Fruit fly (Drosophila melanogaster) whole organism, embryonic: ENCODE measurements around the gene CG1824.

Source experiments
- CG10147 ChIP-seq: fragments of 200-800 bp; sonication (Bioruptor generic); optimal IDR thresholded peaks from 2 replicates; lab custom pipeline; 2019; ENCODE audit warnings: missing biosample characterization, mild to moderate bottlenecking, missing genetic modification characterization, moderate library complexity
- CG10979 ChIP-seq: fragments of 200-800 bp; sonication (Bioruptor generic); optimal IDR thresholded peaks from 2 replicates; lab custom pipeline; 2018; ENCODE audit warnings: missing biosample characterization, mild to moderate bottlenecking, missing genetic modification characterization, moderate library complexity
- CG11456 ChIP-seq: fragments of 200-800 bp; sonication (Bioruptor generic); IDR thresholded peaks from 3 replicates; pipeline ENCODE4 v1.3.6; 2022; ENCODE audit warnings: missing biosample characterization, missing genetic modification characterization
- CG12659 ChIP-seq: fragments of 200-800 bp; sonication (Bioruptor generic); optimal IDR thresholded peaks from 3 replicates; lab custom pipeline; 2017; ENCODE audit warnings: mild to moderate bottlenecking, missing biosample characterization, missing genetic modification reagents, missing genetic modification characterization
- CG14860 ChIP-seq: fragments of 200-800 bp; sonication (Bioruptor generic); IDR thresholded peaks from 3 replicates; pipeline ENCODE4 v1.3.6; 2022; ENCODE audit warnings: missing biosample characterization, missing genetic modification characterization; ENCODE audit not compliant: partially characterized antibody
- CG15514 ChIP-seq: fragments of 200-800 bp; sonication (Bioruptor generic); optimal IDR thresholded peaks from 3 replicates; lab custom pipeline; 2017; ENCODE audit warnings: missing biosample characterization, missing genetic modification characterization, mild to moderate bottlenecking, moderate library complexity, missing genetic modification reagents
- CG1603 ChIP-seq: fragments of 200-800 bp; sonication (Bioruptor generic); optimal IDR thresholded peaks from 2 replicates; lab custom pipeline; 2019; ENCODE audit warnings: missing biosample characterization, mild to moderate bottlenecking, missing genetic modification characterization, moderate library complexity
- CG16815 ChIP-seq: fragments of 200-800 bp; sonication (Bioruptor generic); optimal IDR thresholded peaks from 3 replicates; lab custom pipeline; 2017; ENCODE audit warnings: missing biosample characterization, mild to moderate bottlenecking, missing genetic modification characterization
- CG17359 ChIP-seq: fragments of 200-800 bp; sonication (Bioruptor generic); optimal IDR thresholded peaks from 3 replicates; lab custom pipeline; 2018; ENCODE audit warnings: missing biosample characterization, mild to moderate bottlenecking, missing genetic modification characterization, moderate library complexity
- CG18599 ChIP-seq: fragments of 200-800 bp; sonication (Bioruptor generic); optimal IDR thresholded peaks from 3 replicates; lab custom pipeline; 2017; ENCODE audit warnings: missing biosample characterization, missing genetic modification characterization, mild to moderate bottlenecking, moderate library complexity, missing genetic modification reagents
- CG18619 ChIP-seq: fragments of 200-800 bp; sonication (Bioruptor generic); optimal IDR thresholded peaks from 3 replicates; lab custom pipeline; 2017; ENCODE audit warnings: missing biosample characterization, mild to moderate bottlenecking, missing genetic modification characterization
- CG32532 ChIP-seq: fragments of 200-800 bp; sonication (Bioruptor generic); IDR thresholded peaks from 2 replicates; pipeline ENCODE4 v1.3.6; 2022; ENCODE audit warnings: missing biosample characterization, missing genetic modification characterization
- CG3838 ChIP-seq: fragments of 200-800 bp; sonication (Bioruptor generic); optimal IDR thresholded peaks from 3 replicates; lab custom pipeline; 2016; ENCODE audit warnings: missing biosample characterization, missing genetic modification characterization
- CG4820 ChIP-seq: fragments of 200-800 bp; sonication (Bioruptor generic); optimal IDR thresholded peaks from 3 replicates; lab custom pipeline; 2016; ENCODE audit warnings: missing biosample characterization, missing genetic modification characterization
- CG4854 ChIP-seq: fragments of 200-800 bp; sonication (Bioruptor generic); optimal IDR thresholded peaks from 2 replicates; lab custom pipeline; 2016; ENCODE audit warnings: missing biosample characterization, missing genetic modification characterization, inconsistent platforms
- CG6272 ChIP-seq: fragments of 200-800 bp; sonication (Bioruptor generic); IDR thresholded peaks from 2 replicates; pipeline ENCODE4 v1.3.6; 2022; ENCODE audit warnings: missing biosample characterization, missing genetic modification characterization
- CG8388 ChIP-seq: fragments of 200-800 bp; sonication (Bioruptor generic); optimal IDR thresholded peaks from 2 replicates; lab custom pipeline; 2019; ENCODE audit warnings: missing biosample characterization, mild to moderate bottlenecking, missing genetic modification characterization, moderate library complexity
- Chrac-16 ChIP-seq: fragments of 200-800 bp; sonication (Bioruptor generic); optimal IDR thresholded peaks from 3 replicates; lab custom pipeline; 2016; ENCODE audit warnings: missing biosample characterization, missing genetic modification characterization
- Dref ChIP-seq: fragments of 200-800 bp; sonication (Bioruptor generic); IDR thresholded peaks from 2 replicates; pipeline ENCODE4 v1.3.6; 2022; ENCODE audit warnings: missing biosample characterization, missing genetic modification characterization
- Fer1 ChIP-seq: fragments of 200-800 bp; sonication (Bioruptor generic); optimal IDR thresholded peaks from 2 replicates; lab custom pipeline; 2017; ENCODE audit warnings: missing biosample characterization, mild to moderate bottlenecking, missing genetic modification characterization
- H15 ChIP-seq: fragments of 200-800 bp; sonication (Bioruptor generic); IDR thresholded peaks from 3 replicates; pipeline ENCODE4 v1.3.6; 2022; ENCODE audit warnings: missing biosample characterization, missing genetic modification characterization
- HmgZ ChIP-seq: fragments of 200-800 bp; sonication (Bioruptor generic); optimal IDR thresholded peaks from 2 replicates; lab custom pipeline; 2018; ENCODE audit warnings: missing biosample characterization, mild to moderate bottlenecking, missing genetic modification characterization
- Hr51 ChIP-seq, 2 experiments: fragments of 200-800 bp; sonication (Bioruptor generic); optimal IDR thresholded peaks; 2 replicates in 1 of 2; 3 replicates in 1 of 2; lab custom pipeline; 2016 to 2018; ENCODE audit warnings: missing biosample characterization in 2 of 2, missing genetic modification characterization in 2 of 2, mild to moderate bottlenecking in 1 of 2, moderate library complexity in 1 of 2
- Myb ChIP-seq: fragments of 200-800 bp; sonication (Bioruptor generic); optimal IDR thresholded peaks from 2 replicates; lab custom pipeline; 2016; ENCODE audit warnings: missing biosample characterization, missing genetic modification characterization
- NfI ChIP-seq: fragments of 200-800 bp; sonication (Bioruptor generic); optimal IDR thresholded peaks from 3 replicates; lab custom pipeline; 2018; ENCODE audit warnings: missing biosample characterization, mild to moderate bottlenecking, missing genetic modification characterization, moderate library complexity
- ab ChIP-seq: fragments of 200-800 bp; sonication (Bioruptor generic); optimal IDR thresholded peaks from 2 replicates; lab custom pipeline; 2016; ENCODE audit warnings: missing biosample characterization, missing genetic modification characterization
- ato ChIP-seq: fragments of 200-800 bp; sonication (Bioruptor generic); IDR thresholded peaks from 2 replicates; pipeline ENCODE4 v1.3.6; 2022; ENCODE audit warnings: missing biosample characterization, missing genetic modification characterization; ENCODE audit not compliant: partially characterized antibody
- az2 ChIP-seq: fragments of 200-800 bp; sonication (Bioruptor generic); optimal IDR thresholded peaks from 3 replicates; lab custom pipeline; 2016; ENCODE audit warnings: missing biosample characterization, missing genetic modification characterization
- bbx ChIP-seq: fragments of 200-800 bp; sonication (Bioruptor generic); IDR thresholded peaks from 2 replicates; pipeline ENCODE4 v1.3.6; 2022; ENCODE audit warnings: missing biosample characterization, missing genetic modification characterization; ENCODE audit not compliant: partially characterized antibody
- bcd ChIP-seq: fragments of 200-800 bp; sonication (Bioruptor generic); optimal IDR thresholded peaks from 2 replicates; lab custom pipeline; 2017; ENCODE audit warnings: missing biosample characterization, mild to moderate bottlenecking, missing genetic modification characterization
- cg ChIP-seq: fragments of 200-800 bp; sonication (Bioruptor generic); optimal IDR thresholded peaks from 3 replicates; lab custom pipeline; 2019; ENCODE audit warnings: missing biosample characterization, mild to moderate bottlenecking, missing genetic modification characterization, moderate library complexity
- crol ChIP-seq: fragments of 200-800 bp; sonication (Bioruptor generic); IDR thresholded peaks from 2 replicates; pipeline ENCODE4 v1.3.6; 2022; ENCODE audit warnings: missing biosample characterization, missing genetic modification characterization
- fu2 ChIP-seq: fragments of 200-800 bp; sonication (Bioruptor generic); optimal IDR thresholded peaks from 2 replicates; lab custom pipeline; 2016; ENCODE audit warnings: missing biosample characterization, missing genetic modification characterization
- grn ChIP-seq: fragments of 200-800 bp; sonication (Bioruptor generic); optimal IDR thresholded peaks from 3 replicates; lab custom pipeline; 2017; ENCODE audit warnings: missing biosample characterization, missing genetic modification characterization
- nmo ChIP-seq: fragments of 200-800 bp; sonication (Bioruptor generic); optimal IDR thresholded peaks from 2 replicates; lab custom pipeline; 2018; ENCODE audit warnings: missing biosample characterization, mild to moderate bottlenecking, missing genetic modification characterization, moderate library complexity
- pho ChIP-seq: fragments of 200-800 bp; sonication (Bioruptor generic); optimal IDR thresholded peaks from 2 replicates; lab custom pipeline; 2016; ENCODE audit warnings: missing biosample characterization, missing genetic modification characterization
- phol ChIP-seq: fragments of 200-800 bp; sonication (Bioruptor generic); optimal IDR thresholded peaks from 3 replicates; lab custom pipeline; 2018; ENCODE audit warnings: missing biosample characterization, mild to moderate bottlenecking, missing genetic modification characterization, moderate library complexity
- prd ChIP-seq, 3 experiments: fragments of >200 bp in 2 of 3; fragments of 200-800 bp in 1 of 3; sonication (Bioruptor generic) in 1 of 3; optimal IDR thresholded peaks in 2 of 3; IDR thresholded peaks in 1 of 3; 2 replicates in 2 of 3; 3 replicates in 1 of 3; pipeline versions ENCODE4 v1.3.6 to Lab custom; 2017 to 2022; ENCODE audit warnings: missing biosample characterization in 1 of 3, missing genetic modification characterization in 1 of 3
- schlank ChIP-seq: fragments of 200-800 bp; sonication (Bioruptor generic); optimal IDR thresholded peaks from 2 replicates; lab custom pipeline; 2018; ENCODE audit warnings: missing biosample characterization, mild to moderate bottlenecking, missing genetic modification characterization
- sens ChIP-seq: fragments of 200-800 bp; sonication (Bioruptor generic); peaks from one replicate; lab custom pipeline; 2016; ENCODE audit warnings: missing biosample characterization, missing genetic modification characterization
- sr ChIP-seq: fragments of 200-800 bp; sonication (Bioruptor generic); IDR thresholded peaks from 3 replicates; pipeline ENCODE4 v1.3.6; 2022; ENCODE audit warnings: missing biosample characterization, missing genetic modification characterization
- ssp ChIP-seq: fragments of 200-800 bp; sonication (Bioruptor generic); IDR thresholded peaks from 2 replicates; pipeline ENCODE4 v1.3.6; 2022; ENCODE audit warnings: missing biosample characterization, missing genetic modification characterization
- tna ChIP-seq: fragments of 200-800 bp; sonication (Bioruptor generic); IDR thresholded peaks from 2 replicates; pipeline ENCODE4 v1.3.6; 2022; ENCODE audit warnings: missing biosample characterization, missing genetic modification characterization; ENCODE audit not compliant: partially characterized antibody
- unc-4 ChIP-seq: fragments of 200-800 bp; sonication (Bioruptor generic); IDR thresholded peaks from 2 replicates; pipeline ENCODE4 v1.3.6; 2022; ENCODE audit warnings: missing biosample characterization, missing genetic modification characterization; ENCODE audit not compliant: partially characterized antibody
- wek ChIP-seq: fragments of 200-800 bp; sonication (Bioruptor generic); optimal IDR thresholded peaks from 3 replicates; lab custom pipeline; 2018; ENCODE audit warnings: missing biosample characterization, mild to moderate bottlenecking, missing genetic modification characterization, moderate library complexity
- zen2 ChIP-seq: fragments of 200-800 bp; sonication (Bioruptor generic); IDR thresholded peaks from 3 replicates; pipeline ENCODE4 v1.3.6; 2022; ENCODE audit warnings: missing biosample characterization, missing genetic modification characterization; ENCODE audit not compliant: partially characterized antibody

Gene CG1824

DNA sequence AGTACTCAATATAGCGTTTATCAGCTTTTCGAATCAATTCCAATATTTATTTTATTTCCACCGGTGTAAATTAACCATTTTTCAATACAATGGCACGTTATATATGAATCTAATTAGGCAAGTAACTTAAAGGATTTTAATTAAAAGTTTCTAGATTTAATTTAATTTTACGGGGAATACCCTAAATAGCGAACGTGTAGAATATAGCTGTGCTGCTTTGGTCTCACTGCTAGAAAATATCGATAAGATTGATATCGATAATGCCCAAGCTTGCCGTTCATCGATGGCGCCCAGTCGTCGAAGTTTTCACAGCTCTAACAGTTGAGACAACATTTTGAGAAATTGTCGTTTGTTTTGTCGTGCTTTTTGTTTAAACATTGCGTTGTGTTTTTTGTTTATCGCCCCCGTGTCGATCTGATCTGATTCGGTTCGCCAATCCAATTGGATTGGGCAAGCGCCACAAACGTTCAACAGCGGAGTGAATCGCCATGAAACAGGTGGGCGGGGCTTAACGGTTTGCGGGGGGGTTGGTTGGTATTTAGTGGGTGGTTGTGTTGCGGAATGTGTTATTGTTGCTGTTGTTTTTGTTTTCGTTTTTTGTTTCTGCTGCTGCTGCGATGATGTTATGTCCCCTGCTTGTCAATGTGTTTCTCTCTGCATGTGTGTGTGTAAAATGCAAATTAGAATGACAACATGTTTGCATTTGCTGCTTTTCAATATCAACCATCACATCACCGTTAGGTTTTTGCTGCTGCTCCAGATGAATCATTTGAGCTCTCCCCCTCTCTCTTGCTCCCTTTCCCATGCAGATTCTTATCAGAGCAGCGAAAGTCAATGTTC, 36.1 kb upstream of the CG1824 start, which contains the start of gene Tomosyn:
Gene Tomosyn, plus strand, starts transcription at position 289 of the 840 bp plus-strand sequence.
- TF ChIP-seq wek (GFP tag; lab: Kevin White, UChicago) (peak; percentile 94), CG14860 (GFP tag; lab: Robert Waterston, UW) (peak; percentile 71), az2 (GFP tag; lab: Kevin White, UChicago) (peak; percentile 25), fu2 (GFP tag; lab: Kevin White, UChicago) (peak; percentile 2), NfI (GFP tag; lab: Kevin White, UChicago) (peak; percentile 7), sr (peak; percentile 88), ato (GFP tag; lab: Robert Waterston, UW) (peak; percentile 67), CG4854 (peak; percentile 22), schlank (tag; lab: Kevin White, UChicago) (no peak), bcd (GFP tag; lab: Kevin White, UChicago) (peak; percentile 44), CG12659 (GFP tag; lab: Kevin White, UChicago) (peak; percentile 66), CG10979 (peak; percentile 37), CG17359 (peak; percentile 52), HmgZ (tag; lab: Kevin White, UChicago) (peak; percentile 37), Fer1 (peak; percentile 17), prd (optimal IDR thresholded peaks at IDR 0.05; lab: Kevin White, UChicago) (no peak), prd (GFP tag; IDR thresholded peaks at IDR 0.05; lab: Robert Waterston, UW) (peak; percentile 41; the same call in 1 of the 3 replicates), CG18599 (GFP tag; lab: Kevin White, UChicago) (peak; percentile 49), CG6272 (GFP tag; lab: Robert Waterston, UW) (0 out of 2 replicates have a peak, but pooled peaks have one; percentile 15), H15 (GFP tag; lab: Robert Waterston, UW) (no peak), sens (GFP tag; lab: Kevin White, UChicago) (peak; percentile 86), unc-4 (GFP tag; lab: Robert Waterston, UW) (peak; percentile 74), grn (GFP tag; lab: Kevin White, UChicago) (peak; percentile 12), CG4820 (GFP tag; lab: Kevin White, UChicago) (peak; percentile 3), Dref (GFP tag; lab: Robert Waterston, UW) (peak; percentile 93), CG1603 (peak; percentile 47), pho (peak; percentile 26), CG32532 (GFP tag; lab: Robert Waterston, UW) (peak; percentile 59; the same call in 1 of the 2 replicates), CG8388 (GFP tag; lab: Kevin White, UChicago) (peak; percentile 40), phol (tag; lab: Kevin White, UChicago) (peak; percentile 55), CG16815 (GFP tag; lab: Kevin White, UChicago) (no peak), nmo (GFP tag; lab: Kevin White, UChicago) (peak; percentile 49), CG10147 (GFP tag; lab: Kevin White, UChicago) (peak; percentile 12), CG11456 (0 out of 3 replicates have a peak, but pooled peaks have one; percentile 19), ab (GFP tag; lab: Kevin White, UChicago) (no peak), crol (peak; percentile 84), cg (GFP tag; lab: Kevin White, UChicago) (peak; percentile 28), CG18619 (GFP tag; lab: Kevin White, UChicago) (peak; percentile 37), tna (GFP tag; lab: Robert Waterston, UW) (peak; percentile 54; the same call in 1 of the 2 replicates), ssp (peak; percentile 49), zen2 (GFP tag; lab: Robert Waterston, UW) (peak; percentile 29; the same call in 1 of the 3 replicates), Myb (GFP tag; lab: Kevin White, UChicago) (peak; percentile 35), Hr51 (GFP tag; optimal IDR thresholded peaks at IDR 0.05; lab: Kevin White, UChicago) (peak in 1 of 2 experiments; percentile 39), CG15514 (peak; percentile 36), Chrac-16 (GFP tag; lab: Kevin White, UChicago) (peak; percentile 7), bbx (GFP tag; lab: Robert Waterston, UW) (peak; percentile 86), CG3838 (GFP tag; lab: Kevin White, UChicago) (no peak)
